Fruit fly (Drosophila melanogaster) whole organism, embryonic: ENCODE results near the gene CG31793.

ENCODE experiments used
- Asciz ChIP-seq: fragments of 200-800 bp; sonication (Bioruptor generic); optimal IDR thresholded peaks from 2 replicates; lab custom pipeline; 2017; ENCODE audit warnings: missing biosample characterization, mild to moderate bottlenecking, missing genetic modification characterization, missing genetic modification reagents
- Awh ChIP-seq: fragments of 200-800 bp; sonication (Bioruptor generic); IDR thresholded peaks from 2 replicates; pipeline ENCODE4, ENCODE4 v1.3.6; 2022; ENCODE audit warnings: missing biosample characterization, missing genetic modification characterization
- CG10274 ChIP-seq: fragments of 200-800 bp; sonication (Bioruptor generic); optimal IDR thresholded peaks from 3 replicates; lab custom pipeline; 2017; ENCODE audit warnings: missing biosample characterization, mild to moderate bottlenecking, missing genetic modification characterization
- CG12744 ChIP-seq: fragments of 200-800 bp; sonication (Bioruptor generic); optimal IDR thresholded peaks from 2 replicates; lab custom pipeline; 2016; ENCODE audit warnings: missing biosample characterization, missing genetic modification characterization
- CG13775 ChIP-seq: fragments of 200-800 bp; sonication (Bioruptor generic); optimal IDR thresholded peaks from 3 replicates; lab custom pipeline; 2017; ENCODE audit warnings: missing biosample characterization, mild to moderate bottlenecking, missing genetic modification characterization
- CG14860 ChIP-seq: fragments of 200-800 bp; sonication (Bioruptor generic); IDR thresholded peaks from 3 replicates; pipeline ENCODE4 v1.3.6; 2022; ENCODE audit warnings: missing biosample characterization, missing genetic modification characterization; ENCODE audit not compliant: partially characterized antibody
- CG14965 ChIP-seq: fragments of 200-800 bp; sonication (Bioruptor generic); optimal IDR thresholded peaks from 2 replicates; lab custom pipeline; 2016; ENCODE audit warnings: missing biosample characterization, missing genetic modification characterization, borderline replicate concordance
- CG15269 ChIP-seq: fragments of 200-800 bp; sonication (Bioruptor generic); optimal IDR thresholded peaks from 2 replicates; lab custom pipeline; 2018; ENCODE audit warnings: missing biosample characterization, mild to moderate bottlenecking, missing genetic modification characterization, moderate library complexity
- CG1529 ChIP-seq: fragments of 200-800 bp; sonication (Bioruptor generic); optimal IDR thresholded peaks from 3 replicates; lab custom pipeline; 2018; ENCODE audit warnings: missing biosample characterization, missing genetic modification characterization
- CG16815 ChIP-seq: fragments of 200-800 bp; sonication (Bioruptor generic); optimal IDR thresholded peaks from 3 replicates; lab custom pipeline; 2017; ENCODE audit warnings: missing biosample characterization, mild to moderate bottlenecking, missing genetic modification characterization
- CG1832 ChIP-seq: fragments of 200-800 bp; sonication (Bioruptor generic); optimal IDR thresholded peaks from 2 replicates; lab custom pipeline; 2017; ENCODE audit warnings: missing biosample characterization, mild to moderate bottlenecking, missing genetic modification characterization, inconsistent platforms
- CG2889 ChIP-seq: fragments of 200-800 bp; sonication (Bioruptor generic); IDR thresholded peaks from 3 replicates; pipeline ENCODE4 v1.3.6; 2022; ENCODE audit warnings: missing biosample characterization, missing genetic modification characterization
- CG31388 ChIP-seq: fragments of 200-800 bp; sonication (Bioruptor generic); optimal IDR thresholded peaks from 2 replicates; lab custom pipeline; 2016; ENCODE audit warnings: missing biosample characterization, missing genetic modification characterization
- CG34422 ChIP-seq: fragments of 200-800 bp; sonication (Bioruptor generic); IDR thresholded peaks from 3 replicates; pipeline ENCODE4 v1.3.6; 2022; ENCODE audit warnings: missing biosample characterization, missing genetic modification characterization
- CG4820 ChIP-seq: fragments of 200-800 bp; sonication (Bioruptor generic); optimal IDR thresholded peaks from 3 replicates; lab custom pipeline; 2016; ENCODE audit warnings: missing biosample characterization, missing genetic modification characterization
- CG6813 ChIP-seq: fragments of 200-800 bp; sonication (Bioruptor generic); optimal IDR thresholded peaks from 2 replicates; lab custom pipeline; 2017; ENCODE audit warnings: missing biosample characterization, missing genetic modification characterization, mild to moderate bottlenecking, moderate library complexity, missing genetic modification reagents
- CG9727 ChIP-seq: fragments of 200-800 bp; sonication (Bioruptor generic); optimal IDR thresholded peaks from 3 replicates; lab custom pipeline; 2017; ENCODE audit warnings: missing biosample characterization, mild to moderate bottlenecking, missing genetic modification characterization
- CkIIα-i1 ChIP-seq: fragments of 200-800 bp; sonication (Bioruptor generic); IDR thresholded peaks from 2 replicates; pipeline ENCODE4 v1.3.6; 2022; ENCODE audit warnings: missing biosample characterization, missing genetic modification characterization
- D ChIP-seq, 2 experiments: fragments of 200-800 bp in 1 of 2; fragments of >200 bp in 1 of 2; sonication (Bioruptor generic) in 1 of 2; optimal IDR thresholded peaks; 2 replicates in 1 of 2; 3 replicates in 1 of 2; lab custom pipeline; 2017; ENCODE audit warnings: mild to moderate bottlenecking in 1 of 2, missing biosample characterization in 1 of 2, missing genetic modification characterization in 1 of 2, missing genetic modification reagents in 1 of 2
- Dbx ChIP-seq: fragments of 200-800 bp; sonication (Bioruptor generic); IDR thresholded peaks from 3 replicates; pipeline ENCODE4 v1.3.6; 2022; ENCODE audit warnings: missing biosample characterization, missing genetic modification characterization
- Dfd ChIP-seq, 2 experiments: fragments of >200 bp; optimal IDR thresholded peaks; 2 replicates each; lab custom pipeline; 2017; ENCODE audit warnings: missing biosample characterization in 2 of 2, missing genetic modification characterization in 2 of 2
- E2f2 ChIP-seq: fragments of 200-800 bp; sonication (Bioruptor generic); IDR thresholded peaks from 2 replicates; pipeline ENCODE4 v1.3.6; 2022; ENCODE audit warnings: missing biosample characterization, missing genetic modification characterization
- Hey ChIP-seq: fragments of 200-800 bp; sonication (Bioruptor generic); optimal IDR thresholded peaks from 3 replicates; lab custom pipeline; 2018; ENCODE audit warnings: missing biosample characterization, mild to moderate bottlenecking, missing genetic modification characterization
- Hr39 ChIP-seq: fragments of >200 bp; optimal IDR thresholded peaks from 2 replicates; lab custom pipeline; 2017
- Meics ChIP-seq: fragments of 200-800 bp; sonication (Bioruptor generic); optimal IDR thresholded peaks from 2 replicates; lab custom pipeline; 2017; ENCODE audit warnings: missing biosample characterization, mild to moderate bottlenecking, missing genetic modification characterization
- Myb ChIP-seq: fragments of 200-800 bp; sonication (Bioruptor generic); optimal IDR thresholded peaks from 2 replicates; lab custom pipeline; 2016; ENCODE audit warnings: missing biosample characterization, missing genetic modification characterization
- Neu2 ChIP-seq: fragments of 200-800 bp; sonication (Bioruptor generic); optimal IDR thresholded peaks from 3 replicates; lab custom pipeline; 2016; ENCODE audit warnings: missing biosample characterization, missing genetic modification characterization, borderline replicate concordance
- Sox102F ChIP-seq: fragments of 200-800 bp; sonication (Bioruptor generic); optimal IDR thresholded peaks from 2 replicates; lab custom pipeline; 2018; ENCODE audit warnings: missing biosample characterization, mild to moderate bottlenecking, missing genetic modification characterization, moderate library complexity
- ab ChIP-seq: fragments of 200-800 bp; sonication (Bioruptor generic); optimal IDR thresholded peaks from 2 replicates; lab custom pipeline; 2016; ENCODE audit warnings: missing biosample characterization, missing genetic modification characterization
- amos ChIP-seq: fragments of 200-800 bp; sonication (Bioruptor generic); IDR thresholded peaks from 2 replicates; pipeline ENCODE4 v1.3.6; 2022; ENCODE audit warnings: missing biosample characterization, missing genetic modification characterization; ENCODE audit not compliant: partially characterized antibody
- br ChIP-seq: fragments of >200 bp; optimal IDR thresholded peaks from 2 replicates; lab custom pipeline; 2017
- crp ChIP-seq, 2 experiments: fragments of 200-800 bp; sonication (Bioruptor generic); optimal IDR thresholded peaks; 2 replicates in 1 of 2; 3 replicates in 1 of 2; lab custom pipeline; 2017; ENCODE audit warnings: missing biosample characterization in 2 of 2, missing genetic modification characterization in 2 of 2, mild to moderate bottlenecking in 1 of 2, moderate library complexity in 1 of 2
- gem ChIP-seq: fragments of 200-800 bp; sonication (Bioruptor generic); optimal IDR thresholded peaks from 2 replicates; lab custom pipeline; 2019; ENCODE audit warnings: missing biosample characterization, mild to moderate bottlenecking, missing genetic modification characterization, moderate library complexity
- gfzf ChIP-seq: fragments of 200-800 bp; sonication (Bioruptor generic); optimal IDR thresholded peaks from 2 replicates; lab custom pipeline; 2016; ENCODE audit warnings: missing biosample characterization, mild to moderate bottlenecking, missing genetic modification characterization, moderate library complexity
- kah ChIP-seq: fragments of 200-800 bp; sonication (Bioruptor generic); optimal IDR thresholded peaks from 2 replicates; lab custom pipeline; 2018; ENCODE audit warnings: missing biosample characterization, mild to moderate bottlenecking, missing genetic modification characterization
- klu ChIP-seq: fragments of 200-800 bp; sonication (Bioruptor generic); IDR thresholded peaks from 2 replicates; pipeline ENCODE4 v1.3.6; 2022; ENCODE audit warnings: missing biosample characterization, missing genetic modification characterization
- lbe ChIP-seq: fragments of 200-800 bp; sonication (Bioruptor generic); optimal IDR thresholded peaks from 2 replicates; lab custom pipeline; 2016; ENCODE audit warnings: missing biosample characterization, mild to moderate bottlenecking, missing genetic modification characterization
- lov ChIP-seq, 2 experiments: fragments of 200-800 bp in 1 of 2; fragments of >200 bp in 1 of 2; sonication (Bioruptor generic) in 1 of 2; IDR thresholded peaks in 1 of 2; optimal IDR thresholded peaks in 1 of 2; 2 replicates in 1 of 2; 3 replicates in 1 of 2; pipeline versions ENCODE4 v1.3.6 to Lab custom; 2017 to 2022; ENCODE audit warnings: missing biosample characterization in 1 of 2, missing genetic modification characterization in 1 of 2
- maf-S ChIP-seq: fragments of 200-800 bp; sonication (Bioruptor generic); optimal IDR thresholded peaks from 2 replicates; lab custom pipeline; 2016; ENCODE audit warnings: missing biosample characterization, missing genetic modification characterization
- nerfin-2 ChIP-seq: fragments of 200-800 bp; sonication (Bioruptor generic); IDR thresholded peaks from 2 replicates; pipeline ENCODE4 v1.3.6; 2022; ENCODE audit warnings: missing biosample characterization, missing genetic modification characterization; ENCODE audit not compliant: partially characterized antibody
- otp ChIP-seq: fragments of 200-800 bp; sonication (Bioruptor generic); IDR thresholded peaks from 3 replicates; pipeline ENCODE4, ENCODE4 v1.3.6; 2022; ENCODE audit warnings: missing biosample characterization, missing genetic modification characterization
- scrt ChIP-seq: fragments of 200-800 bp; sonication (Bioruptor generic); optimal IDR thresholded peaks from 2 replicates; lab custom pipeline; 2018; ENCODE audit warnings: missing biosample characterization, mild to moderate bottlenecking, missing genetic modification characterization, moderate library complexity
- sim ChIP-seq: fragments of 200-800 bp; sonication (Bioruptor generic); IDR thresholded peaks from 2 replicates; pipeline ENCODE4 v1.3.6; 2022; ENCODE audit warnings: missing biosample characterization, missing genetic modification characterization
- tgo ChIP-seq: fragments of 200-800 bp; sonication (Bioruptor generic); IDR thresholded peaks from 3 replicates; pipeline ENCODE4 v1.3.6; 2022; ENCODE audit warnings: missing biosample characterization, missing genetic modification characterization
- toy ChIP-seq: fragments of 200-800 bp; sonication (Bioruptor generic); IDR thresholded peaks from 2 replicates; pipeline ENCODE4 v1.3.6; 2022; ENCODE audit warnings: missing biosample characterization, missing genetic modification characterization
- ttk ChIP-seq: fragments of 200-800 bp; sonication (Bioruptor generic); IDR thresholded peaks from 2 replicates; pipeline ENCODE4 v2.1.2; 2022; ENCODE audit warnings: missing biosample characterization, missing genetic modification characterization
- twi ChIP-seq: fragments of 200-800 bp; optimal IDR thresholded peaks from 2 replicates; lab custom pipeline; 2019; ENCODE audit warnings: missing biosample characterization, mild to moderate bottlenecking, missing genetic modification characterization, moderate library complexity
- vvl ChIP-seq: fragments of 200-800 bp; sonication (Bioruptor generic); IDR thresholded peaks from 2 replicates; pipeline ENCODE4 v1.3.6; 2022; ENCODE audit warnings: missing biosample characterization, missing genetic modification characterization

The CG31793 gene

dm6 chr2L:19011895-19012645 is 8.9 kb downstream of the CG31793 start (continued):
- TF ChIP-seq Awh (GFP tag; lab: Robert Waterston, UW) (peak; percentile 76), CG14860 (no peak), amos (GFP tag; lab: Robert Waterston, UW) (no peak), CG14965 (peak; percentile 7), CG15269 (peak; percentile 83), kah (GFP tag; lab: Kevin White, UChicago) (no peak), ab (no peak), lov (optimal IDR thresholded peaks at IDR 0.05; lab: Kevin White, UChicago) (no peak), lov (GFP tag; IDR thresholded peaks at IDR 0.05; lab: Robert Waterston, UW) (0 out of 3 replicates have a peak, but pooled peaks have one; percentile 41), sim (GFP tag; lab: Robert Waterston, UW) (peak; percentile 58; the same call in 1 of the 2 replicates), Meics (GFP tag; lab: Kevin White, UChicago) (peak; percentile 86), tgo (GFP tag; lab: Robert Waterston, UW) (peak; percentile 88), CG2889 (GFP tag; lab: Robert Waterston, UW) (peak; percentile 74; the same call in 2 of the 3 replicates), CG1832 (GFP tag; lab: Kevin White, UChicago) (no peak), CG31388 (GFP tag; lab: Kevin White, UChicago) (no peak), scrt (peak; percentile 81), D (optimal IDR thresholded peaks at IDR 0.05; lab: Kevin White, UChicago) (no peak), D (GFP tag; optimal IDR thresholded peaks at IDR 0.05; lab: Kevin White, UChicago) (peak; percentile 70), Asciz (GFP tag; lab: Kevin White, UChicago) (peak; percentile 59), CG9727 (GFP tag; lab: Kevin White, UChicago) (peak; percentile 82), CG16815 (GFP tag; lab: Kevin White, UChicago) (peak; percentile 66), nerfin-2 (no peak), klu (peak; percentile 66), CG13775 (GFP tag; lab: Kevin White, UChicago) (peak; percentile 75), maf-S (GFP tag; lab: Kevin White, UChicago) (peak; percentile 83), CG4820 (GFP tag; lab: Kevin White, UChicago) (peak; percentile 68), ttk (peak; percentile 86), CG6813 (peak; percentile 70), vvl (GFP tag; lab: Robert Waterston, UW) (peak; percentile 89), lbe (GFP tag; lab: Kevin White, UChicago) (no peak), CkIIα-i1 (GFP tag; lab: Robert Waterston, UW) (no peak), Hey (peak; percentile 100), Dbx (peak; percentile 84), CG34422 (peak; percentile 86), gfzf (GFP tag; lab: Kevin White, UChicago) (no peak), gem (tag; lab: Kevin White, UChicago) (peak; percentile 87), Dfd (GFP tag; optimal IDR thresholded peaks at IDR 0.05; lab: Kevin White, UChicago) (no peak), CG12744 (peak; percentile 49), Hr39 (lab: Kevin White, UChicago) (no peak), Sox102F (peak; percentile 81), CG1529 (GFP tag; lab: Kevin White, UChicago) (peak; percentile 67), br (lab: Kevin White, UChicago) (no peak), crp (GFP tag; optimal IDR thresholded peaks at IDR 0.05; lab: Kevin White, UChicago) (peak in 1 of 2 experiments; percentile 24), CG10274 (GFP tag; lab: Kevin White, UChicago) (peak; percentile 45), otp (peak; percentile 75; the same call in 2 of the 3 replicates), Myb (GFP tag; lab: Kevin White, UChicago) (peak; percentile 69), toy (GFP tag; lab: Robert Waterston, UW) (0 out of 2 replicates have a peak, but pooled peaks have one; percentile 44), twi (tag; lab: Kevin White, UChicago) (peak; percentile 43), E2f2 (GFP tag; lab: Robert Waterston, UW) (peak; percentile 55), Neu2 (GFP tag; lab: Kevin White, UChicago) (no peak)
